Fruit fly (Drosophila melanogaster) whole organism, embryonic: ENCODE results near the gene Ak3.

Experiments used
- CG17568 ChIP-seq: fragments of 200-800 bp; sonication (Bioruptor generic); optimal IDR thresholded peaks from 2 replicates; lab custom pipeline; 2018; ENCODE audit warnings: missing biosample characterization, mild to moderate bottlenecking, missing genetic modification characterization, moderate library complexity
- CG17829 ChIP-seq: fragments of 200-800 bp; optimal IDR thresholded peaks from 2 replicates; lab custom pipeline; 2019; ENCODE audit warnings: missing biosample characterization, mild to moderate bottlenecking, missing genetic modification characterization, moderate library complexity
- CG2120 ChIP-seq: fragments of 200-800 bp; sonication (Bioruptor generic); optimal IDR thresholded peaks from 3 replicates; lab custom pipeline; 2016; ENCODE audit warnings: missing biosample characterization, missing genetic modification characterization
- CG2129 ChIP-seq: fragments of 200-800 bp; sonication (Bioruptor generic); IDR thresholded peaks from 2 replicates; pipeline ENCODE4 v1.3.6; 2022; ENCODE audit warnings: missing biosample characterization, missing genetic modification characterization; ENCODE audit not compliant: partially characterized antibody
- CG33557 ChIP-seq: fragments of 200-800 bp; sonication (Bioruptor generic); optimal IDR thresholded peaks from 2 replicates; lab custom pipeline; 2019; ENCODE audit warnings: missing biosample characterization, mild to moderate bottlenecking, missing genetic modification characterization, moderate library complexity
- CG3838 ChIP-seq: fragments of 200-800 bp; sonication (Bioruptor generic); optimal IDR thresholded peaks from 3 replicates; lab custom pipeline; 2016; ENCODE audit warnings: missing biosample characterization, missing genetic modification characterization
- CG4424 ChIP-seq: fragments of 200-800 bp; sonication (Bioruptor generic); optimal IDR thresholded peaks from 3 replicates; lab custom pipeline; 2016; ENCODE audit warnings: missing biosample characterization, missing genetic modification characterization
- CG4617 ChIP-seq: fragments of 200-800 bp; sonication (Bioruptor generic); optimal IDR thresholded peaks from 3 replicates; lab custom pipeline; 2016; ENCODE audit warnings: missing biosample characterization, missing genetic modification characterization, borderline replicate concordance
- CG4730 ChIP-seq: fragments of 200-800 bp; sonication (Bioruptor generic); IDR thresholded peaks from 2 replicates; pipeline ENCODE4 v1.3.6; 2022; ENCODE audit warnings: missing biosample characterization, missing genetic modification characterization
- CG4854 ChIP-seq: fragments of 200-800 bp; sonication (Bioruptor generic); optimal IDR thresholded peaks from 2 replicates; lab custom pipeline; 2016; ENCODE audit warnings: missing biosample characterization, missing genetic modification characterization, inconsistent platforms
- CG6175 ChIP-seq: fragments of 200-800 bp; sonication (Bioruptor generic); IDR thresholded peaks from 3 replicates; pipeline ENCODE4 v1.3.6; 2022; ENCODE audit warnings: missing biosample characterization, missing genetic modification characterization
- CG6654 ChIP-seq: fragments of 200-800 bp; sonication (Bioruptor generic); optimal IDR thresholded peaks from 2 replicates; lab custom pipeline; 2017; ENCODE audit warnings: missing biosample characterization, mild to moderate bottlenecking, missing genetic modification characterization
- CG7372 ChIP-seq: fragments of 200-800 bp; sonication (Bioruptor generic); IDR thresholded peaks from 2 replicates; pipeline ENCODE4 v1.3.6; 2022; ENCODE audit warnings: missing biosample characterization, missing genetic modification characterization
- CG9609 ChIP-seq: fragments of 200-800 bp; sonication (Bioruptor generic); optimal IDR thresholded peaks from 3 replicates; lab custom pipeline; 2016; ENCODE audit warnings: missing biosample characterization, missing genetic modification characterization
- Camta ChIP-seq: fragments of 200-800 bp; sonication (Bioruptor generic); optimal IDR thresholded peaks from 2 replicates; lab custom pipeline; 2016; ENCODE audit warnings: missing biosample characterization, missing genetic modification characterization
- Drgx ChIP-seq: fragments of 200-800 bp; sonication (Bioruptor generic); IDR thresholded peaks from 2 replicates; pipeline ENCODE4 v1.3.6; 2022; ENCODE audit warnings: missing biosample characterization, missing genetic modification characterization
- ERR ChIP-seq: fragments of 200-800 bp; sonication (Bioruptor generic); optimal IDR thresholded peaks from 2 replicates; lab custom pipeline; 2016; ENCODE audit warnings: missing biosample characterization, missing genetic modification characterization
- HLH3B ChIP-seq: fragments of 200-800 bp; sonication (Bioruptor generic); IDR thresholded peaks from 2 replicates; pipeline ENCODE4 v1.3.6; 2022; ENCODE audit warnings: missing biosample characterization, missing genetic modification characterization
- Kr ChIP-seq: fragments of 200-800 bp; sonication (Bioruptor generic); optimal IDR thresholded peaks from 2 replicates; lab custom pipeline; 2017; ENCODE audit warnings: missing biosample characterization, mild to moderate bottlenecking, missing genetic modification characterization
- Lhr ChIP-seq: fragments of 200-800 bp; sonication (Bioruptor generic); optimal IDR thresholded peaks from 3 replicates; lab custom pipeline; 2017; ENCODE audit warnings: mild to moderate bottlenecking, missing biosample characterization, missing genetic modification reagents, missing genetic modification characterization
- Lim3 ChIP-seq: fragments of 200-800 bp; sonication (Bioruptor generic); IDR thresholded peaks from 2 replicates; pipeline ENCODE4 v1.3.6; 2022; ENCODE audit warnings: missing biosample characterization, missing genetic modification characterization
- NFAT ChIP-seq: fragments of 200-800 bp; sonication (Bioruptor generic); IDR thresholded peaks from 2 replicates; pipeline ENCODE4 v1.3.6; 2022; ENCODE audit warnings: missing biosample characterization, missing genetic modification characterization
- Nf-YA ChIP-seq: fragments of 200-800 bp; sonication (Bioruptor generic); IDR thresholded peaks from 2 replicates; pipeline ENCODE4 v1.3.6; 2022; ENCODE audit warnings: missing biosample characterization, missing genetic modification characterization
- PHDP ChIP-seq: fragments of 200-800 bp; sonication (Bioruptor generic); optimal IDR thresholded peaks from 3 replicates; lab custom pipeline; 2018; ENCODE audit warnings: missing biosample characterization, mild to moderate bottlenecking, missing genetic modification characterization, moderate library complexity
- Pdp1 ChIP-seq, 2 experiments: fragments of 200-800 bp; sonication (Bioruptor generic); optimal IDR thresholded peaks; 3 replicates each; lab custom pipeline; 2016; ENCODE audit warnings: missing biosample characterization in 2 of 2, missing genetic modification characterization in 2 of 2, mild to moderate bottlenecking in 1 of 2, moderate library complexity in 1 of 2
- Stat92E ChIP-seq, 3 experiments: fragments of >200 bp in 2 of 3; fragments of 200-800 bp in 1 of 3; sonication (Bioruptor generic) in 1 of 3; optimal IDR thresholded peaks; 2 replicates each; lab custom pipeline; 2017 to 2019; ENCODE audit warnings: missing biosample characterization in 3 of 3, missing genetic modification characterization in 3 of 3, mild to moderate bottlenecking in 1 of 3, moderate library complexity in 1 of 3
- Trl ChIP-seq, 3 experiments: fragments of >200 bp in 2 of 3; fragments of 200-800 bp in 1 of 3; sonication (Bioruptor generic) in 1 of 3; optimal IDR thresholded peaks; 2 replicates in 1 of 3; 3 replicates in 2 of 3; lab custom pipeline; 2016 to 2017; ENCODE audit warnings: missing biosample characterization in 1 of 3, missing genetic modification characterization in 1 of 3
- abd-A ChIP-seq: fragments of 200-800 bp; sonication (Bioruptor generic); optimal IDR thresholded peaks from 3 replicates; lab custom pipeline; 2019; ENCODE audit warnings: missing biosample characterization, mild to moderate bottlenecking, missing genetic modification characterization, moderate library complexity
- ac ChIP-seq: fragments of 200-800 bp; sonication (Bioruptor generic); optimal IDR thresholded peaks from 3 replicates; lab custom pipeline; 2017; ENCODE audit warnings: missing biosample characterization, mild to moderate bottlenecking, missing genetic modification characterization
- croc ChIP-seq: fragments of 200-800 bp; sonication (Bioruptor generic); conservative IDR thresholded peaks from 3 replicates; pipeline ENCODE4 v1.3.6; 2022; ENCODE audit warnings: missing biosample characterization, missing genetic modification characterization
- dimm ChIP-seq: fragments of 200-800 bp; sonication (Bioruptor generic); IDR thresholded peaks from 2 replicates; pipeline ENCODE4 v1.3.6; 2022; ENCODE audit warnings: missing biosample characterization, missing genetic modification characterization
- dmrt11E ChIP-seq: fragments of 200-800 bp; sonication (Bioruptor generic); optimal IDR thresholded peaks from 3 replicates; lab custom pipeline; 2018; ENCODE audit warnings: missing biosample characterization, mild to moderate bottlenecking, missing genetic modification characterization, moderate library complexity
- esg ChIP-seq: fragments of 200-800 bp; sonication (Bioruptor generic); conservative IDR thresholded peaks from 2 replicates; pipeline ENCODE4 v1.3.6; 2022; ENCODE audit warnings: missing biosample characterization, missing genetic modification characterization
- eve ChIP-seq, 2 experiments: fragments of >200 bp; optimal IDR thresholded peaks; 2 replicates each; lab custom pipeline; 2017; ENCODE audit warnings: missing biosample characterization in 2 of 2, missing genetic modification characterization in 2 of 2
- eyg ChIP-seq: fragments of 200-800 bp; sonication (Bioruptor generic); optimal IDR thresholded peaks from 3 replicates; lab custom pipeline; 2016; ENCODE audit warnings: missing biosample characterization, missing genetic modification characterization
- fd3F ChIP-seq: fragments of 200-800 bp; sonication (Bioruptor generic); optimal IDR thresholded peaks from 2 replicates; lab custom pipeline; 2018; ENCODE audit warnings: missing biosample characterization, mild to moderate bottlenecking, missing genetic modification characterization, moderate library complexity
- gce ChIP-seq: fragments of 200-800 bp; sonication (Bioruptor generic); IDR thresholded peaks from 3 replicates; pipeline ENCODE4 v1.3.6; 2022; ENCODE audit warnings: missing biosample characterization, missing genetic modification characterization
- gfzf ChIP-seq: fragments of 200-800 bp; sonication (Bioruptor generic); optimal IDR thresholded peaks from 2 replicates; lab custom pipeline; 2016; ENCODE audit warnings: missing biosample characterization, mild to moderate bottlenecking, missing genetic modification characterization, moderate library complexity
- grn ChIP-seq: fragments of 200-800 bp; sonication (Bioruptor generic); optimal IDR thresholded peaks from 3 replicates; lab custom pipeline; 2017; ENCODE audit warnings: missing biosample characterization, missing genetic modification characterization
- gro ChIP-seq: fragments of 200-800 bp; sonication (Bioruptor generic); optimal IDR thresholded peaks from 2 replicates; lab custom pipeline; 2016; ENCODE audit warnings: missing biosample characterization, missing genetic modification characterization
- ind ChIP-seq: fragments of 200-800 bp; sonication (Bioruptor generic); optimal IDR thresholded peaks from 3 replicates; lab custom pipeline; 2016; ENCODE audit warnings: missing biosample characterization, missing genetic modification characterization
- inv ChIP-seq: fragments of 200-800 bp; sonication (Bioruptor generic); IDR thresholded peaks from 2 replicates; pipeline ENCODE4 v1.3.6; 2022; ENCODE audit warnings: missing biosample characterization, missing genetic modification characterization; ENCODE audit not compliant: partially characterized antibody
- lab ChIP-seq: fragments of 200-800 bp; sonication (Bioruptor generic); optimal IDR thresholded peaks from 3 replicates; lab custom pipeline; 2017; ENCODE audit warnings: missing biosample characterization, missing genetic modification characterization, mild to moderate bottlenecking, moderate library complexity, missing genetic modification reagents
- pita ChIP-seq: fragments of 200-800 bp; sonication (Bioruptor generic); optimal IDR thresholded peaks from 2 replicates; lab custom pipeline; 2017; ENCODE audit warnings: missing biosample characterization, mild to moderate bottlenecking, missing genetic modification characterization
- prd ChIP-seq, 3 experiments: fragments of >200 bp in 2 of 3; fragments of 200-800 bp in 1 of 3; sonication (Bioruptor generic) in 1 of 3; optimal IDR thresholded peaks in 2 of 3; IDR thresholded peaks in 1 of 3; 2 replicates in 2 of 3; 3 replicates in 1 of 3; pipeline versions ENCODE4 v1.3.6 to Lab custom; 2017 to 2022; ENCODE audit warnings: missing biosample characterization in 1 of 3, missing genetic modification characterization in 1 of 3
- pzg ChIP-seq: fragments of 200-800 bp; sonication (Bioruptor generic); optimal IDR thresholded peaks from 3 replicates; lab custom pipeline; 2018; ENCODE audit warnings: missing biosample characterization, mild to moderate bottlenecking, missing genetic modification characterization, moderate library complexity
- repo ChIP-seq: fragments of 200-800 bp; sonication (Bioruptor generic); optimal IDR thresholded peaks from 2 replicates; lab custom pipeline; 2016; ENCODE audit warnings: missing biosample characterization, missing genetic modification characterization
- usp ChIP-seq: fragments of >200 bp; optimal IDR thresholded peaks from 2 replicates; lab custom pipeline; 2017; ENCODE audit warnings: missing biosample characterization, missing genetic modification characterization
- vfl ChIP-seq: fragments of 200-800 bp; sonication (Bioruptor generic); optimal IDR thresholded peaks from 2 replicates; lab custom pipeline; 2016; ENCODE audit warnings: missing biosample characterization, missing genetic modification characterization

Gene Ak3

dm6 chr3R:10872148-10872783 is 17.1 kb downstream of the Ak3 start, which contains the start of gene Fdh (continued):
- TF ChIP-seq ac (GFP tag; lab: Kevin White, UChicago), result no peak
- no peak for TF ChIP-seq usp (GFP tag; lab: Kevin White, UChicago)
- TF ChIP-seq CG6175, result no peak
- no peak for TF ChIP-seq gro
- TF ChIP-seq gfzf (GFP tag; lab: Kevin White, UChicago), result peak; percentile 69
- TF ChIP-seq grn (GFP tag; lab: Kevin White, UChicago), result no peak
- TF ChIP-seq gce (GFP tag; lab: Robert Waterston, UW), result 0 out of 3 replicates have a peak, but pooled peaks have one; percentile 28
- peak; percentile 0 for TF ChIP-seq repo (GFP tag; lab: Kevin White, UChicago)
- TF ChIP-seq abd-A (tag; lab: Kevin White, UChicago), result no peak
- no peak for TF ChIP-seq Lim3 (GFP tag; lab: Robert Waterston, UW)
- peak; percentile 83 for TF ChIP-seq Lhr
- peak; percentile 76 for TF ChIP-seq CG33557 (GFP tag; lab: Kevin White, UChicago)
- TF ChIP-seq Trl (optimal IDR thresholded peaks at IDR 0.05; lab: Kevin White, UChicago), result no peak
- peak; percentile 45 for TF ChIP-seq Trl (GFP tag; optimal IDR thresholded peaks at IDR 0.05; lab: Kevin White, UChicago)
- TF ChIP-seq Drgx (GFP tag; lab: Robert Waterston, UW), result 0 out of 2 replicates have a peak, but pooled peaks have one; percentile 30
- TF ChIP-seq dmrt11E, result peak; percentile 79
- TF ChIP-seq CG17568 (GFP tag; lab: Kevin White, UChicago), result no peak
- TF ChIP-seq inv (GFP tag; lab: Robert Waterston, UW), result no peak
- TF ChIP-seq CG4424 (GFP tag; lab: Kevin White, UChicago), result peak; percentile 74
- no peak for TF ChIP-seq pita (GFP tag; lab: Kevin White, UChicago)
- TF ChIP-seq CG4617 (GFP tag; lab: Kevin White, UChicago), result no peak
- TF ChIP-seq HLH3B, result peak; percentile 37; the same call in 1 of the 2 replicates
- TF ChIP-seq ERR, result no peak
- no peak for TF ChIP-seq eyg (GFP tag; lab: Kevin White, UChicago)
- TF ChIP-seq croc (GFP tag; lab: Robert Waterston, UW), result no peak; the same call in 2 of the 3 replicates
- peak; percentile 32 for TF ChIP-seq Camta (GFP tag; lab: Kevin White, UChicago)
- TF ChIP-seq CG17829 (tag; lab: Kevin White, UChicago), result peak; percentile 75
- TF ChIP-seq PHDP, result peak; percentile 70
- TF ChIP-seq dimm (GFP tag; lab: Robert Waterston, UW), result no peak
- TF ChIP-seq CG9609 (GFP tag; lab: Kevin White, UChicago), result no peak
- TF ChIP-seq CG7372 (GFP tag; lab: Robert Waterston, UW), result no peak
- no peak for TF ChIP-seq Stat92E (GFP tag; optimal IDR thresholded peaks at IDR 0.05; lab: Kevin White, UChicago)
- TF ChIP-seq Kr (GFP tag; lab: Kevin White, UChicago), result no peak
- no peak for TF ChIP-seq CG3838
- peak; percentile 26 for TF ChIP-seq fd3F (GFP tag; lab: Kevin White, UChicago)
- TF ChIP-seq CG4854 (GFP tag; lab: Kevin White, UChicago), result no peak
- TF ChIP-seq esg (GFP tag; lab: Robert Waterston, UW), result no peak
- TF ChIP-seq CG2129, result no peak
- peak; percentile 19 for TF ChIP-seq vfl
- TF ChIP-seq ind, result peak; percentile 35
- TF ChIP-seq Pdp1 (GFP tag; optimal IDR thresholded peaks at IDR 0.05; lab: Kevin White, UChicago), result peak in 1 of 2 experiments; percentile 16
- TF ChIP-seq CG2120 (GFP tag; lab: Kevin White, UChicago), result peak; percentile 46
- no peak for TF ChIP-seq CG4730
- TF ChIP-seq NFAT (GFP tag; lab: Robert Waterston, UW), result no peak
- peak; percentile 18 for TF ChIP-seq CG6654 (GFP tag; lab: Kevin White, UChicago)
- TF ChIP-seq prd (optimal IDR thresholded peaks at IDR 0.05; lab: Kevin White, UChicago), result no peak
- TF ChIP-seq prd (GFP tag; IDR thresholded peaks at IDR 0.05; lab: Robert Waterston, UW), result 0 out of 3 replicates have a peak, but pooled peaks have one; percentile 16
- TF ChIP-seq eve (GFP tag; optimal IDR thresholded peaks at IDR 0.05; lab: Kevin White, UChicago), result no peak
- TF ChIP-seq lab, result peak; percentile 72
- no peak for TF ChIP-seq Nf-YA (GFP tag; lab: Robert Waterston, UW)
- TF ChIP-seq pzg (GFP tag; lab: Kevin White, UChicago), result peak; percentile 42
